Worm (Caenorhabditis elegans) whole organism, L4 larva: ENCODE results near the gene lin-15B.
A peak's percentile ranks its signal among the peaks of the same experiment; 100 is the strongest.

ENCODE experiments used
- T20F7.1 ChIP-seq: fragments of 200-800 bp; sonication (Bioruptor generic); optimal IDR thresholded peaks from 2 replicates; lab custom pipeline; 2018; ENCODE audit warnings: mild to moderate bottlenecking, missing genetic modification characterization, missing compliant biosample characterization
- T26A8.4 ChIP-seq: fragments of 200-800 bp; sonication (Bioruptor generic); IDR thresholded peaks from 2 replicates; pipeline ENCODE4 v1.3.6; 2022; ENCODE audit warnings: missing genetic modification characterization, missing compliant biosample characterization
- Y105C5A.15 ChIP-seq: fragments of 200-800 bp; sonication (Bioruptor generic); IDR thresholded peaks from 2 replicates; pipeline ENCODE4 v1.3.6; 2022; ENCODE audit warnings: missing genetic modification characterization, missing compliant biosample characterization
- aha-1 ChIP-seq: fragments of 150-350 bp; peaks from one replicate; lab custom pipeline; 2014; ENCODE audit warnings: missing biosample characterization, missing genetic modification characterization
- aly-2 ChIP-seq: sonication (generic microtip); optimal IDR thresholded peaks from 2 replicates; lab custom pipeline; 2018; ENCODE audit warnings: missing biosample characterization, missing genetic modification characterization
- ama-1 ChIP-seq: fragments of 150-350 bp; optimal IDR thresholded peaks from 2 replicates; lab custom pipeline; 2014; ENCODE audit warnings: inconsistent platforms, mixed read lengths
- attf-4 ChIP-seq: sonication (generic microtip); optimal IDR thresholded peaks from 3 replicates; lab custom pipeline; 2017; ENCODE audit warnings: missing biosample characterization, missing genetic modification characterization
- ceh-20 ChIP-seq: fragments of 200-800 bp; sonication (Bioruptor generic); IDR thresholded peaks from 2 replicates; pipeline ENCODE4 v1.3.6; 2022; ENCODE audit warnings: missing genetic modification reagents, missing genetic modification characterization, missing compliant biosample characterization
- ceh-82 ChIP-seq: sonication (generic microtip); optimal IDR thresholded peaks from 2 replicates; lab custom pipeline; 2017; ENCODE audit warnings: missing biosample characterization, missing genetic modification characterization
- daf-16 ChIP-seq, 3 experiments: sonication (generic microtip); optimal IDR thresholded peaks; 2 replicates each; lab custom pipeline; 2016 to 2017; ENCODE audit warnings: missing genetic modification characterization in 3 of 3, missing genetic modification reagents in 3 of 3, mild to moderate bottlenecking in 2 of 3, missing compliant biosample characterization in 2 of 3, missing biosample characterization in 1 of 3, moderate library complexity in 1 of 3
- dmd-6 ChIP-seq: fragments of 200-800 bp; sonication (Bioruptor generic); IDR thresholded peaks from 2 replicates; pipeline ENCODE4 v1.3.6; 2022; ENCODE audit warnings: missing genetic modification reagents, missing genetic modification characterization, missing compliant biosample characterization
- duxl-1 ChIP-seq: sonication (generic microtip); optimal IDR thresholded peaks from 2 replicates; lab custom pipeline; 2016; ENCODE audit warnings: mild to moderate bottlenecking, missing genetic modification characterization, moderate library complexity, missing compliant biosample characterization; ENCODE audit not compliant: poor library complexity
- dve-1 ChIP-seq: sonication (generic microtip); optimal IDR thresholded peaks from 2 replicates; lab custom pipeline; 2017; ENCODE audit warnings: antibody characterized with exemption, mild to moderate bottlenecking, missing genetic modification characterization, missing compliant biosample characterization; ENCODE audit not compliant: insufficient read depth
- gei-8 ChIP-seq: fragments of 200-800 bp; sonication (Bioruptor generic); optimal IDR thresholded peaks from 2 replicates; lab custom pipeline; 2018; ENCODE audit warnings: mild to moderate bottlenecking, missing genetic modification characterization, missing compliant biosample characterization
- hlh-11 ChIP-seq: fragments of 200-800 bp; sonication (Bioruptor generic); optimal IDR thresholded peaks from 2 replicates; lab custom pipeline; 2018; ENCODE audit warnings: mild to moderate bottlenecking, missing genetic modification characterization, missing compliant biosample characterization
- hlh-30 ChIP-seq: sonication (generic microtip); optimal IDR thresholded peaks from 2 replicates; lab custom pipeline; 2017; ENCODE audit warnings: antibody characterized with exemption, mild to moderate bottlenecking, missing genetic modification characterization, missing compliant biosample characterization; ENCODE audit not compliant: insufficient read depth
- lin-1 ChIP-seq: fragments of 200-800 bp; sonication (Bioruptor generic); IDR thresholded peaks from 2 replicates; pipeline ENCODE4 v1.3.6; 2022; ENCODE audit warnings: missing genetic modification reagents, missing genetic modification characterization, missing compliant biosample characterization
- lir-3 ChIP-seq: sonication (generic microtip); optimal IDR thresholded peaks from 2 replicates; lab custom pipeline; 2016; ENCODE audit warnings: mild to moderate bottlenecking, missing genetic modification characterization, missing compliant biosample characterization
- lsy-2 ChIP-seq, 2 experiments: fragments of 150-350 bp in 1 of 2; sonication (generic microtip) in 1 of 2; optimal IDR thresholded peaks; 2 replicates each; lab custom pipeline; 2014 to 2017; ENCODE audit warnings: missing biosample characterization in 2 of 2, missing genetic modification characterization in 2 of 2
- madf-5 ChIP-seq, 2 experiments: fragments of 200-800 bp; sonication (Bioruptor generic); IDR thresholded peaks; 2 replicates each; pipeline ENCODE4 v1.3.6; 2022; ENCODE audit warnings: missing compliant biosample characterization in 2 of 2, missing genetic modification characterization in 2 of 2
- madf-9 ChIP-seq: fragments of 200-800 bp; sonication (Bioruptor generic); conservative IDR thresholded peaks from 2 replicates; pipeline ENCODE4 v1.3.6; 2022; ENCODE audit warnings: missing genetic modification reagents, missing genetic modification characterization, missing compliant biosample characterization
- mdl-1 ChIP-seq, 2 experiments: fragments of 150-350 bp in 1 of 2; sonication (generic microtip) in 1 of 2; optimal IDR thresholded peaks; 2 replicates each; lab custom pipeline; 2014 to 2017; ENCODE audit warnings: missing biosample characterization in 2 of 2, missing genetic modification characterization in 2 of 2
- mep-1 ChIP-seq: fragments of 150-350 bp; sonication (generic microtip); optimal IDR thresholded peaks from 3 replicates; lab custom pipeline; 2014; ENCODE audit warnings: missing biosample characterization, missing genetic modification characterization
- nhr-102 ChIP-seq: sonication (generic microtip); optimal IDR thresholded peaks from 2 replicates; lab custom pipeline; 2016; ENCODE audit warnings: mild to moderate bottlenecking, missing genetic modification characterization, moderate library complexity, missing compliant biosample characterization
- nhr-11 ChIP-seq: fragments of 150-350 bp; optimal IDR thresholded peaks from 2 replicates; lab custom pipeline; 2014; ENCODE audit warnings: missing biosample characterization, missing genetic modification characterization
- nhr-25 ChIP-seq: sonication (generic microtip); optimal IDR thresholded peaks from 2 replicates; lab custom pipeline; 2017; ENCODE audit warnings: missing genetic modification characterization, mild to moderate bottlenecking, missing compliant biosample characterization, antibody characterized with exemption, moderate library complexity, borderline replicate concordance; ENCODE audit not compliant: insufficient read depth
- nhr-28 ChIP-seq: fragments of 150-350 bp; optimal IDR thresholded peaks from 2 replicates; lab custom pipeline; 2014; ENCODE audit warnings: missing biosample characterization, missing genetic modification characterization
- nhr-48 ChIP-seq: sonication (generic microtip); optimal IDR thresholded peaks from 2 replicates; lab custom pipeline; 2016; ENCODE audit warnings: mild to moderate bottlenecking, missing genetic modification characterization, missing compliant biosample characterization
- nhr-77 ChIP-seq: fragments of 150-350 bp; optimal IDR thresholded peaks from 2 replicates; lab custom pipeline; 2014; ENCODE audit warnings: missing biosample characterization, missing genetic modification characterization
- php-3 ChIP-seq: fragments of 200-800 bp; sonication (Bioruptor generic); IDR thresholded peaks from 2 replicates; pipeline ENCODE4 v1.3.6; 2022; ENCODE audit warnings: missing genetic modification reagents, missing genetic modification characterization, missing compliant biosample characterization
- pqm-1 ChIP-seq: sonication (generic microtip); optimal IDR thresholded peaks from 2 replicates; lab custom pipeline; 2017; ENCODE audit warnings: missing biosample characterization, missing genetic modification characterization
- spr-1 ChIP-seq: sonication (generic microtip); optimal IDR thresholded peaks from 2 replicates; lab custom pipeline; 2016; ENCODE audit warnings: mild to moderate bottlenecking, missing genetic modification characterization, missing compliant biosample characterization
- tra-1 ChIP-seq: fragments of 200-800 bp; sonication (Bioruptor generic); IDR thresholded peaks from 2 replicates; pipeline ENCODE4 v1.3.6; 2022; ENCODE audit warnings: missing genetic modification reagents, missing genetic modification characterization, missing compliant biosample characterization
- unc-62 ChIP-seq, 3 experiments: fragments of 150-350 bp in 1 of 3; sonication (generic microtip); optimal IDR thresholded peaks in 2 of 3; peaks in 1 of 3; 1 replicate in 1 of 3; 2 replicates in 2 of 3; lab custom pipeline; 2014 to 2017; ENCODE audit warnings: missing biosample characterization in 3 of 3, missing genetic modification characterization in 3 of 3, missing genetic modification reagents in 3 of 3, missing genotype in 1 of 3
- zag-1 ChIP-seq: fragments of 150-350 bp; optimal IDR thresholded peaks from 2 replicates; lab custom pipeline; 2014; ENCODE audit warnings: missing biosample characterization, missing genetic modification characterization
- zfp-2 ChIP-seq: sonication (generic microtip); optimal IDR thresholded peaks from 2 replicates; lab custom pipeline; 2016; ENCODE audit warnings: mild to moderate bottlenecking, missing genetic modification characterization, missing compliant biosample characterization

The lin-15B gene

ce11 chrX:15700220-15700619 lies 25.7 kb upstream of the lin-15B start (continued):
- TF ChIP-seq aly-2 (tag; lab: Kevin White, UChicago), result no peak
- TF ChIP-seq ceh-20 (GFP tag; lab: Robert Waterston, UW), result no peak
- peak; percentile 19 for TF ChIP-seq duxl-1 (tag; lab: Kevin White, UChicago)
- TF ChIP-seq zag-1 (tag; lab: Kevin White, UChicago), result no peak
- peak; percentile 31 for TF ChIP-seq pqm-1 (tag; lab: Kevin White, UChicago)
- no peak for TF ChIP-seq daf-16 (GFP tag; optimal IDR thresholded peaks at IDR 0.05; lab: Kevin White, UChicago)
- peak; percentile 83 for TF ChIP-seq daf-16 (tag; optimal IDR thresholded peaks at IDR 0.05; lab: Kevin White, UChicago)
- peak; percentile 56; the same call in 1 of the 2 replicates for TF ChIP-seq php-3 (GFP tag; lab: Robert Waterston, UW)
- 0 out of 2 replicates have a peak, but pooled peaks have one; percentile 14 for TF ChIP-seq T26A8.4 (GFP tag; lab: Robert Waterston, UW)
- peak; percentile 41 for TF ChIP-seq dve-1 (tag; lab: Kevin White, UChicago)

- TF ChIP-seq nhr-48 (tag; lab: Kevin White, UChicago), result peak; percentile 97
- TF ChIP-seq dmd-6 (GFP tag; lab: Robert Waterston, UW), result peak; percentile 67
- TF ChIP-seq unc-62 (GFP tag; optimal IDR thresholded peaks at IDR 0.05 in 1 of 2; lab: Kevin White, UChicago), result peak in 1 of 2 experiments; percentile 60
- no peak for TF ChIP-seq unc-62 (tag; optimal IDR thresholded peaks at IDR 0.05; lab: Kevin White, UChicago)
- TF ChIP-seq lin-1, result peak; percentile 30; the same call in 1 of the 2 replicates
- peak; percentile 0 for TF ChIP-seq nhr-11
- TF ChIP-seq lsy-2 (tag; optimal IDR thresholded peaks at IDR 0.05; lab: Kevin White, UChicago), result peak in 1 of 2 experiments; percentile 22
- no peak for TF ChIP-seq spr-1 (tag; lab: Kevin White, UChicago)
- TF ChIP-seq Y105C5A.15, result no peak
- peak; percentile 53 for TF ChIP-seq nhr-28 (tag; lab: Kevin White, UChicago)
- no peak for TF ChIP-seq gei-8
- peak; percentile 70 for TF ChIP-seq dve-1 (tag; lab: Kevin White, UChicago)
- TF ChIP-seq madf-9 (GFP tag; lab: Robert Waterston, UW), result no peak
- TF ChIP-seq tra-1 (GFP tag; lab: Robert Waterston, UW), result 0 out of 2 replicates have a peak, but pooled peaks have one; percentile 14
- TF ChIP-seq hlh-11 (tag; lab: Kevin White, UChicago), result peak; percentile 66
- peak; percentile 85 for TF ChIP-seq aha-1
- no peak for TF ChIP-seq lir-3 (tag; lab: Kevin White, UChicago)
- TF ChIP-seq mep-1, result peak; percentile 34
- no peak for TF ChIP-seq zfp-2
- TF ChIP-seq nhr-102, result peak; percentile 50
- no peak for TF ChIP-seq nhr-25 (tag; lab: Kevin White, UChicago)
- TF ChIP-seq hlh-30, result peak; percentile 84
- peak in 1 of 2 experiments; percentile 8 for TF ChIP-seq daf-16 (GFP tag; optimal IDR thresholded peaks at IDR 0.05; lab: Kevin White, UChicago)
- peak; percentile 84 for TF ChIP-seq daf-16 (tag; optimal IDR thresholded peaks at IDR 0.05; lab: Kevin White, UChicago)
- no peak for TF ChIP-seq ama-1
- TF ChIP-seq ceh-82 (tag; lab: Kevin White, UChicago), result no peak
- peak; percentile 49 for TF ChIP-seq nhr-77 (tag; lab: Kevin White, UChicago)
- TF ChIP-seq mdl-1 (tag; optimal IDR thresholded peaks at IDR 0.05; lab: Kevin White, UChicago), result peak in 1 of 2 experiments; percentile 69
- no peak for TF ChIP-seq madf-5 (GFP tag; IDR thresholded peaks at IDR 0.05; lab: Robert Waterston, UW)
- TF ChIP-seq attf-4 (tag; lab: Kevin White, UChicago), result no peak
- no peak for TF ChIP-seq T20F7.1 (GFP tag; lab: Kevin White, UChicago)
These were observed 21.3 kb upstream of the lin-15B start for ce11 chrX:15704579-15705110.
